Worm (Caenorhabditis elegans): ENCODE results near the gene F53F4.7.

The F53F4.7 gene

DNA sequence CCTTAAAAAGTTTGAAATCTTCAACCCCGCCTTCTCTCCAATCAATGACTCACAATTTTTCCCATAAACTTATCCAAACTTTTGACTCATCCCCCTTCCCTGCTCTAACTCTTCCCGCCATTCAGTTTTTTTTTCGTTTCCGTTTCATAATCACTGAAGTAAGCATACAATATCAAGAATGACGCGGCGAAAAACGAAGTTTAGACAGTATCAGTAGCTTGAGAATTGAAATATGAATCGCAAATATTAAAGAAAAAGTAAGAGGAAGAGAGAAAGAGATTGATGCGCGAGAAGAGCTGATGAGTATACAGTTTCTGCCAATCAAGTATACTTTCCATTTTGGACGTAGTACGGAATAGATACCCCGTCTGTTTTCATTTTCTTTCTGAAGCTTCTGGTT lies 36.3 kb downstream of the F53F4.7 start:
- no peak for TF ChIP-seq him-1 (tag; optimal IDR thresholded peaks at IDR 0.05)
- TF ChIP-seq W03F9.2 (tag; optimal IDR thresholded peaks at IDR 0.05), result no peak

DNA sequence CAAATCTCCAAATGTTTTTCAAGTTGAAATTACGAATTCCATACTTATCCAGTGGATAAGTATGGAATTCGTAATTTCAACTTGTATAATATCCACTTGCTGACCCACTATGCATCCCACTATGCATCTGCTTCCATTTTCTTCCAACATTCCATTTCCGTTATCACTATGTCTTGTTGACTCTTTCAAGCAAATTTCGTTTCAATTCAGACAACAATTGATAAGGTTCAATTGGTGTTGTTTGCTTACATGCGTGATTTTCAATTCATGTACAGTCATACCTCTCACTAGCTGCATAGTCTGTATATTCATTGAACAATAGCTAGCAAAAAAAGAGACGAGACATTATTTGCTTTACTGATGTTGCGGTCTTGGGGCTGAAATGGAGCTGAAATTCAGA lies 36.9 kb downstream of the F53F4.7 start:
- no peak for TF ChIP-seq him-1 (tag; optimal IDR thresholded peaks at IDR 0.05)
- TF ChIP-seq dao-5 (tag; optimal IDR thresholded peaks at IDR 0.05), result no peak
- no peak for TF ChIP-seq W03F9.2 (tag; optimal IDR thresholded peaks at IDR 0.05)

DNA sequence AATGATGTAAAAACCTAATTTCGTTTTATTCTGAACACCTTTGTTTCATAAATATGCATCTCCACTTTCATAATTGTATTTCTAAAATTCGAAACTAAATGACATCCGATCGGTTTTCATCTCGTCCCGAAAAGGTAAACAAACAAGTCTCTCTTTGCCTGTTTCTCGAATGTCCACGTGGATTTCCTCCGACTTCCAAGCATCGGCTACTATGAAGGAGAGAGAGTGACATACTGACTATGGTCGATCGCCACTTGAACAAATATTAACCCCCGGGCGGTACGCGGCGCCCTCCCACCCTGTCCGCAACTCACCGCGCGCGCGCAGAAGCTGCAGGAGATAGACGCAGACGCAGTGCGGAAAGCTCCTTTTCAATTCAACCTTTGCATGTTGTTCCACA lies 37.9 kb downstream of the F53F4.7 start:
- no peak for TF ChIP-seq W03F9.2 (tag; optimal IDR thresholded peaks at IDR 0.05)
- TF ChIP-seq him-1 (tag; optimal IDR thresholded peaks at IDR 0.05), result no peak
- no peak for TF ChIP-seq dao-5 (tag; optimal IDR thresholded peaks at IDR 0.05)

DNA sequence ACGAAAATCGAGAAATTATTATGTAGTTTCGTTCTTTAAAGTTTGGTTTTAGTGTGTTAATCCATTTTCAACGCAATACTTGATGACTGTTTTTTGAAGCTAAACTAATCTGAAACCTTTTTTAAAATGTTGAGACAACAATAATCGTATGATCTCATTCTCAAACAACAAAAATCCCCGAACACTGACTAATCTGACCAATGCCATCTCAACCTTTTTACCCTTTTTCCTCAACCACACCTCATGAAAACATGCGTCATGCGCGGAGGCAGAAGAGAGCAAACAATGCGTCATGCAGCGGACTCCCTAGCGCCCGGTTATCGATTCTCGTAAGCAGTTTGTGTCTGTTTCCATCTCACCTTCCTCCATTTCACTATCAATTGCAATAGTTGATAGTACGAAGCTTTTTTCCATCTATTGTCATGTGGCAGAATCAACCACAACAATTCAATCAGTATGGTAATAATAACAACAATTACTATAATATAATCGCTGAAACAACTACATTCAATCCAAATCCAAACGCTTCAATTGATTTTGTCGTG lies 42.0 kb downstream of the F53F4.7 start, which contains the start of gene C50B8.4:
Gene C50B8.4 (plus strand): TSS at position 299 of the 545 bp plus-strand sequence.
- TF ChIP-seq W03F9.2 (tag; optimal IDR thresholded peaks at IDR 0.05) (no peak), him-1 (tag; optimal IDR thresholded peaks at IDR 0.05) (no peak), dao-5 (tag; optimal IDR thresholded peaks at IDR 0.05) (no peak)

DNA sequence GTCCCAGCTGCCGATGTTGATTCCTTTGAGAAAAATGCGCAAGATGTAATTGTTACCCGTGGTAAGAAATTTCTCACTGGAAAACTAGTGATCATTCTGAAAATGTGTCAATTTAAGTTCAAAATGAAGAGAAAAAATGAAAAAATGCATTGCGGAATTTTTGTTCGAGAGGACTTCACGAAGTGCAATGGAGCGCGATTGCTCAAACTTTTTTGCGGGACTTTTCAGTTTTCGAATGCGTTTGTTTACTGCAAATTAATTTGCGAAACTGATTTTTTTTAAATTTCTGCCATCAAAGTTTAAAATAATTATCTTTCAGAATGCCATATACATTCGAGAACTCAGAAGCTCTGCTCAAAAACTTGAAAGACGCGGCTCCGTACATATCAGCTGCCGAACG lies 45.2 kb downstream of the F53F4.7 start, which contains the start of the genes nuaf-1 and bir-2:
Gene nuaf-1 (minus strand): TSS at position 98 of the 400 bp plus-strand sequence.
Gene bir-2 (plus strand): TSS at position 318 of the 400 bp plus-strand sequence.
- TF ChIP-seq dao-5 (tag; optimal IDR thresholded peaks at IDR 0.05) (no peak), W03F9.2 (tag; optimal IDR thresholded peaks at IDR 0.05) (peak; percentile 83)

DNA sequence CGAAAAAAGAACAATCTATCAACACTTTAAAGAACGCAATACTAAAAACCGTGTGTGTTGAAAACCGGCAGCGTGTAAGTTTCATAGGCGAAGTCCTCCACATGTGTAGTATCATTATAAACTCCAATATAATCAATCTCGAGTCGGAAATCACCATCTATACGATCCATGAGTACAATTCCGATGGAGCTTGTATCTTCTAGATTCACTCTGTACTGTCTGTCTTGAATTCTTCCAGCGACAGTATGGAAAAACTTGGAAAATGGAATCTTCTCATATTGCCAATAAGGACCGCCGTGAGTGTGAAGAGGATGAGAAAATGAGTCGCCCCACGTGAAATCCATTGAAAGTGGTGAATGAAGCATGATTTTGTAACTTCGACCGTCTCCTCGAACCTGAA lies 46.8 kb downstream of the F53F4.7 start:
- TF ChIP-seq W03F9.2 (tag; optimal IDR thresholded peaks at IDR 0.05) (no peak), dao-5 (tag; optimal IDR thresholded peaks at IDR 0.05) (no peak), him-1 (tag; optimal IDR thresholded peaks at IDR 0.05) (no peak)

DNA sequence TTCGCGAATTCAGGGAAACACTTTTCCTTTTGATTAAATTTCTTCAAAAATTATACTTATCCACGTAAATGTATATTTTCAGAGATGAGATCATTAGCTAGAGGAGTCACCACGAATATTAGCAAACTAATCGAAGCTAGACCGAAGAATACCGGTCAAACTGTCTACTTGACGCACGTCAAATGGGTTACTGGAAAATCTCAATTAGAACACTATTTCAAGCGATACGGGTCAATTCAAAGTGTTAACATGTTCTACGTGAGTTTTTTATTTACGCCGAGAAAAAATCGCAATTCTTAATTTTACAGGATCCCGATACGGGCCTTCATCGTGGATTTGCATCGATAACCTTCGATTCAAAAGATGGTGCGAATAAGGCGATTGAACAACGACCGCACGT lies 48.0 kb downstream of the F53F4.7 start, which contains the start of gene slrp-1:
Gene slrp-1 (plus strand): TSS at position 83 of the 400 bp plus-strand sequence.
- no peak for TF ChIP-seq dao-5 (tag; optimal IDR thresholded peaks at IDR 0.05)
- no peak for TF ChIP-seq him-1 (tag; optimal IDR thresholded peaks at IDR 0.05)
- TF ChIP-seq W03F9.2 (tag; optimal IDR thresholded peaks at IDR 0.05), result no peak

DNA sequence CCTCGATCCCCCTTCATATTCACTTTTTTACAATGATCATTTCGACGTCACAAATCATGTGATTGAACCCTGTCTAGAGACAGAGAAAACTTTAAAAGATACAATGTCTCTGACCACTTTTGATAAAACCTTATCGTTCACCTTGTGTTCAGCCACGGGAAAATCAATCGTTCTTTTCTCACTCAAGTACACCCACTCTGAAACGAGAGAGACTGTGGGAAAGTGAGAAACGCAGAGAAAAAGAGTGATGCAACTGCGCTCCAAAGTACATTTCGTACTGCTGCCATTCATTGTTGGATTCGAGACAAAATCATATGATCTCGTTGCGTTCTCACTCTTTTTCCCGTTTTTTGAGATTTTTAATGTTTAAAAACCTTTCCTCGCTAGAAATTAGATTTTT lies 48.6 kb downstream of the F53F4.7 start:
- TF ChIP-seq him-1 (tag; optimal IDR thresholded peaks at IDR 0.05) (no peak), W03F9.2 (tag; optimal IDR thresholded peaks at IDR 0.05) (peak; percentile 85)

DNA sequence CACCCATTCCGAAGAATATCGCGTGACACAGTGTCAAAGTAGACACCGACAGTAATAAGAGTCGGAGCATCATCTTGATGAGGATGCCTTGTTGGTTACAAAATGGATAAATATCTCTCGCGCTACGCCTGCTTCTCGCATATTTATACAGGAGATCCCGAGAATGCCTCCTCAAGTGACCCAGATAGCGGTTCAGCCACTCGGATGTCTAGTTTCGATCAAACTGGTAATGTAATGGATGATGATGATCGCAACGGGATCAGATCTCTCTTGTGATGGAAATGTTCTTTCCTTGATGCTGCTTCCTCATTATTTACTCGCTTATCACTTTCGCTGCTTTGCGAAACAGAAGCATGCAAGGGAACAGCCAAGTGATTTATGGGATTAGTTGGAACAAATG lies 49.9 kb downstream of the F53F4.7 start, which contains the start of gene grl-17:
Gene grl-17 (minus strand): TSS at position 101 of the 400 bp plus-strand sequence.
- TF ChIP-seq him-1 (tag; optimal IDR thresholded peaks at IDR 0.05) (no peak), dao-5 (tag; optimal IDR thresholded peaks at IDR 0.05) (no peak), W03F9.2 (tag; optimal IDR thresholded peaks at IDR 0.05) (no peak)

DNA sequence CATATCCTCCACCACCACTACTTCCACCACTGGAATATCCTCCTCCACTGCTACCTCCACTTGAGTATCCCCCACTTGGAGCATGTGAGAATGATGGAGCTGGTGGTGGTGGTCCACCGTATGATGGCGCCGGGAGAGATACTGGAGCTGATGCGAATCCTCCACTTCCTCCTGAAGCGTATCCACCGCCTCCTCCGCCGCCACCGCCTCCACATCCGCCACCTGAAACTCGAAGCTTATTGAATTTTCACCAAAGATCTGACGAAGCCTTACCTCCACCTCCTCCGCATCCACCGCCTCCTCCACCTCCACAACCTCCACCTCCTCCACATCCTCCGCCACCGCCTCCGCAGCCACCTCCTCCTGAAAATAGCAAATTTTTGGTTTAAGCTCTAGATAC lies 51.0 kb downstream of the F53F4.7 start:
- TF ChIP-seq him-1 (tag; optimal IDR thresholded peaks at IDR 0.05) (no peak), dao-5 (tag; optimal IDR thresholded peaks at IDR 0.05) (no peak), W03F9.2 (tag; optimal IDR thresholded peaks at IDR 0.05) (no peak)

Measured in whole organism, L4/young adult.